Worm (Caenorhabditis elegans) whole organism, L3 larva: ENCODE data around the gene nas-22.

Experiments
- R02D3.7 ChIP-seq: fragments of 150-350 bp; optimal IDR thresholded peaks from 2 replicates; lab custom pipeline; 2014; ENCODE audit warnings: missing biosample characterization, missing genetic modification characterization
- ZK546.5 ChIP-seq: sonication (generic microtip); optimal IDR thresholded peaks from 2 replicates; lab custom pipeline; 2017; ENCODE audit warnings: missing biosample characterization, missing genetic modification characterization
- aly-2 ChIP-seq: fragments of 150-350 bp; optimal IDR thresholded peaks from 2 replicates; lab custom pipeline; 2014; ENCODE audit warnings: missing biosample characterization, missing genetic modification characterization
- ceh-16 ChIP-seq: sonication (generic microtip); optimal IDR thresholded peaks from 2 replicates; lab custom pipeline; 2017; ENCODE audit warnings: missing biosample characterization, missing genetic modification characterization
- ceh-9 ChIP-seq: sonication (generic microtip); optimal IDR thresholded peaks from 2 replicates; lab custom pipeline; 2018; ENCODE audit warnings: missing biosample characterization, missing genetic modification characterization
- egl-5 ChIP-seq: fragments of 150-350 bp; optimal IDR thresholded peaks from 2 replicates; lab custom pipeline; 2017; ENCODE audit warnings: missing biosample characterization, missing genetic modification reagents, missing genetic modification characterization, inconsistent platforms
- elt-1 ChIP-seq: fragments of 150-350 bp; optimal IDR thresholded peaks from 2 replicates; lab custom pipeline; 2014; ENCODE audit warnings: missing biosample characterization, missing genetic modification characterization
- elt-2 ChIP-seq: sonication (generic microtip); optimal IDR thresholded peaks from 2 replicates; lab custom pipeline; 2016; ENCODE audit warnings: missing genetic modification reagents, mild to moderate bottlenecking, missing genetic modification characterization, missing compliant biosample characterization
- eor-1 ChIP-seq, 2 experiments: fragments of 150-350 bp; optimal IDR thresholded peaks; 2 replicates each; lab custom pipeline; 2014 to 2018; ENCODE audit warnings: missing biosample characterization in 2 of 2, missing genetic modification characterization in 2 of 2
- fkh-10 ChIP-seq: sonication (generic microtip); optimal IDR thresholded peaks from 2 replicates; lab custom pipeline; 2017; ENCODE audit warnings: missing biosample characterization, missing genetic modification reagents, missing genetic modification characterization
- fkh-2 ChIP-seq: fragments of 150-350 bp; optimal IDR thresholded peaks from 2 replicates; lab custom pipeline; 2014; ENCODE audit warnings: missing biosample characterization, missing genetic modification reagents, missing genetic modification characterization
- fos-1 ChIP-seq: fragments of 150-350 bp; optimal IDR thresholded peaks from 2 replicates; lab custom pipeline; 2014; ENCODE audit warnings: missing biosample characterization, missing genetic modification characterization
- hmg-11 ChIP-seq: sonication (generic microtip); optimal IDR thresholded peaks from 2 replicates; lab custom pipeline; 2016; ENCODE audit warnings: missing genetic modification characterization, missing compliant biosample characterization
- jun-1 ChIP-seq: fragments of 150-350 bp; optimal IDR thresholded peaks from 2 replicates; lab custom pipeline; 2014; ENCODE audit warnings: missing biosample characterization, missing genetic modification reagents, missing genetic modification characterization
- lin-15B ChIP-seq: fragments of 150-350 bp; optimal IDR thresholded peaks from 2 replicates; lab custom pipeline; 2014; ENCODE audit warnings: missing biosample characterization, missing genetic modification characterization
- lsy-12 ChIP-seq: sonication (generic microtip); optimal IDR thresholded peaks from 2 replicates; lab custom pipeline; 2016; ENCODE audit warnings: mild to moderate bottlenecking, missing genetic modification characterization, missing compliant biosample characterization
- mdl-1 ChIP-seq: fragments of 150-350 bp; optimal IDR thresholded peaks from 2 replicates; lab custom pipeline; 2014; ENCODE audit warnings: missing biosample characterization, missing genetic modification characterization
- nfya-1 ChIP-seq: sonication (generic microtip); optimal IDR thresholded peaks from 2 replicates; lab custom pipeline; 2017; ENCODE audit warnings: missing genetic modification characterization, mild to moderate bottlenecking, missing compliant biosample characterization, antibody characterized with exemption, moderate library complexity; ENCODE audit not compliant: insufficient read depth
- nhr-12 ChIP-seq: fragments of 150-350 bp; optimal IDR thresholded peaks from 2 replicates; lab custom pipeline; 2014; ENCODE audit warnings: missing biosample characterization, missing genetic modification characterization
- nhr-237 ChIP-seq: fragments of 150-350 bp; optimal IDR thresholded peaks from 2 replicates; lab custom pipeline; 2014; ENCODE audit warnings: missing biosample characterization, missing genetic modification characterization
- nhr-25 ChIP-seq: sonication (generic microtip); optimal IDR thresholded peaks from 2 replicates; lab custom pipeline; 2017; ENCODE audit warnings: missing biosample characterization, missing genetic modification characterization
- nhr-28 ChIP-seq: fragments of 150-350 bp; optimal IDR thresholded peaks from 2 replicates; lab custom pipeline; 2014; ENCODE audit warnings: missing biosample characterization, missing genetic modification characterization
- nhr-43 ChIP-seq: sonication (generic microtip); optimal IDR thresholded peaks from 2 replicates; lab custom pipeline; 2016; ENCODE audit warnings: mild to moderate bottlenecking, missing genetic modification characterization, missing compliant biosample characterization; ENCODE audit not compliant: poor library complexity, severe bottlenecking
- nhr-67 ChIP-seq: fragments of 150-350 bp; optimal IDR thresholded peaks from 2 replicates; lab custom pipeline; 2014; ENCODE audit warnings: missing biosample characterization, missing genetic modification characterization
- nhr-76 ChIP-seq: fragments of 150-350 bp; sonication (generic microtip); optimal IDR thresholded peaks from 5 replicates; lab custom pipeline; 2014; ENCODE audit warnings: missing biosample characterization, missing genetic modification characterization
- nhr-77 ChIP-seq: fragments of 150-350 bp; optimal IDR thresholded peaks from 2 replicates; lab custom pipeline; 2014; ENCODE audit warnings: missing biosample characterization, missing genetic modification characterization
- pha-4 ChIP-seq: fragments of 150-350 bp; optimal IDR thresholded peaks from 2 replicates; lab custom pipeline; 2014; ENCODE audit warnings: missing biosample characterization, missing genetic modification reagents, missing genetic modification characterization
- pqm-1 ChIP-seq: fragments of 150-350 bp; optimal IDR thresholded peaks from 2 replicates; lab custom pipeline; 2017; ENCODE audit warnings: missing biosample characterization, missing genetic modification characterization, inconsistent platforms
- sea-2 ChIP-seq: fragments of 150-350 bp; sonication (generic microtip); optimal IDR thresholded peaks from 4 replicates; lab custom pipeline; 2014; ENCODE audit warnings: missing biosample characterization, missing genetic modification reagents, missing genetic modification characterization
- snpc-4 ChIP-seq: fragments of 150-350 bp; optimal IDR thresholded peaks from 2 replicates; lab custom pipeline; 2014; ENCODE audit warnings: missing biosample characterization, missing genetic modification characterization
- tbx-2 ChIP-seq: sonication (generic microtip); optimal IDR thresholded peaks from 2 replicates; lab custom pipeline; 2016; ENCODE audit warnings: mild to moderate bottlenecking, missing genetic modification characterization, missing compliant biosample characterization
- unc-39 ChIP-seq: sonication (generic microtip); optimal IDR thresholded peaks from 4 replicates; lab custom pipeline; 2017; ENCODE audit warnings: missing biosample characterization, missing genetic modification characterization
- zag-1 ChIP-seq: fragments of 150-350 bp; optimal IDR thresholded peaks from 2 replicates; lab custom pipeline; 2014; ENCODE audit warnings: missing biosample characterization, missing genetic modification characterization
- ztf-4 ChIP-seq: fragments of 150-350 bp; optimal IDR thresholded peaks from 2 replicates; lab custom pipeline; 2014; ENCODE audit warnings: missing biosample characterization, missing genetic modification characterization

Gene nas-22

ce11 chrV:11496283-11496682 is 21.8 kb downstream of the nas-22 start, which contains the start of gene htrl-1:
htrl-1 (minus strand) TSS chrV:11496383.
- TF ChIP-seq pha-4 (peak; percentile 10), hmg-11 (tag; lab: Kevin White, UChicago) (no peak)

DNA sequence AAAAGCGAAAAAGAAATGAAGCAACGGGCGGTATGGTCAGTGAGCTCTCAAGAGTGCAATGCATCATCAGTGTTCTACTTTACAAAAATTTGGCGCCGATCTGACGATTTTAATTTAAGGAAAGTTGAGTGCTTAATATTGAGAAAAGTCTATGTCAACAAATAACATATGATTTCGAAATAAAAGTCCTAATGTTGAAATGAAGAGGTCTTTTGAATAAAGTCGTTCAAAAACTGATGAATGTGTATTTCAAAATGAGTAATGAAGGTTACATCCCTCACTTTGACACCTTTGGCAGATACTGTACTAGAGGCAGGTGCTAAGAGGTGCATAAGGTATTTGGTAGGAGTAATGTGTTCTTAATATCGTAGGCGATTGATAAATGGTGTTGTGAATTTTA is 23.0 kb downstream of the nas-22 start:
- TF ChIP-seq sea-2 (GFP tag; lab: Kevin White, UChicago): no peak
- no peak for TF ChIP-seq fkh-10 (GFP tag; lab: Kevin White, UChicago)
- TF ChIP-seq snpc-4 (tag; lab: Kevin White, UChicago): no peak
- TF ChIP-seq fkh-2 (tag; lab: Kevin White, UChicago): no peak
- no peak for TF ChIP-seq nhr-77 (tag; lab: Kevin White, UChicago)
- TF ChIP-seq R02D3.7 (tag; lab: Kevin White, UChicago): no peak
- TF ChIP-seq tbx-2 (tag; lab: Kevin White, UChicago): no peak
- TF ChIP-seq nhr-237 (tag; lab: Kevin White, UChicago): no peak
- no peak for TF ChIP-seq lin-15B (tag; lab: Kevin White, UChicago)
- TF ChIP-seq nhr-25 (tag; lab: Kevin White, UChicago): no peak
- TF ChIP-seq ceh-16 (tag; lab: Kevin White, UChicago): no peak
- no peak for TF ChIP-seq nhr-12 (tag; lab: Kevin White, UChicago)
- TF ChIP-seq lsy-12 (tag; lab: Kevin White, UChicago): no peak
- TF ChIP-seq ceh-9 (tag; lab: Kevin White, UChicago): no peak
- no peak for TF ChIP-seq elt-2
- TF ChIP-seq elt-1: no peak
- no peak for TF ChIP-seq nhr-67 (tag; lab: Kevin White, UChicago)
- TF ChIP-seq egl-5 (tag; lab: Kevin White, UChicago): no peak
- no peak for TF ChIP-seq nhr-28 (tag; lab: Kevin White, UChicago)

ce11 chrV:11499786-11500185 is 25.3 kb downstream of the nas-22 start:
- TF ChIP-seq lin-15B (tag; lab: Kevin White, UChicago) (no peak), aly-2 (tag; lab: Kevin White, UChicago) (no peak), eor-1 (tag; optimal IDR thresholded peaks at IDR 0.05; lab: Kevin White, UChicago) (no peak), pqm-1 (tag; lab: Kevin White, UChicago) (no peak), sea-2 (GFP tag; lab: Kevin White, UChicago) (no peak), zag-1 (tag; lab: Kevin White, UChicago) (no peak), jun-1 (tag; lab: Kevin White, UChicago) (no peak), mdl-1 (tag; lab: Kevin White, UChicago) (no peak), nhr-28 (tag; lab: Kevin White, UChicago) (no peak)

ce11 chrV:11500980-11501379 is 26.5 kb downstream of the nas-22 start:
- TF ChIP-seq elt-2 (peak; percentile 25), eor-1 (tag; optimal IDR thresholded peaks at IDR 0.05; lab: Kevin White, UChicago) (no peak), ZK546.5 (tag; lab: Kevin White, UChicago) (no peak), sea-2 (GFP tag; lab: Kevin White, UChicago) (no peak), unc-39 (tag; lab: Kevin White, UChicago) (no peak), ztf-4 (tag; lab: Kevin White, UChicago) (no peak)

ce11 chrV:11503081-11503751 is 28.7 kb downstream of the nas-22 start, which contains the start of gene C55A6.12:
C55A6.12 (minus strand) TSS chrV:11503131.
- TF ChIP-seq fos-1 (tag; lab: Kevin White, UChicago) (no peak), lin-15B (tag; lab: Kevin White, UChicago) (peak; percentile 27), nfya-1 (tag; lab: Kevin White, UChicago) (peak; percentile 100), nhr-43 (tag; lab: Kevin White, UChicago) (peak; percentile 24), nhr-76 (tag; lab: Kevin White, UChicago) (no peak), ZK546.5 (tag; lab: Kevin White, UChicago) (no peak)
